2 fruit fly cellular contexts compared by ENCODE assay signal in the genomic region with DNA sequence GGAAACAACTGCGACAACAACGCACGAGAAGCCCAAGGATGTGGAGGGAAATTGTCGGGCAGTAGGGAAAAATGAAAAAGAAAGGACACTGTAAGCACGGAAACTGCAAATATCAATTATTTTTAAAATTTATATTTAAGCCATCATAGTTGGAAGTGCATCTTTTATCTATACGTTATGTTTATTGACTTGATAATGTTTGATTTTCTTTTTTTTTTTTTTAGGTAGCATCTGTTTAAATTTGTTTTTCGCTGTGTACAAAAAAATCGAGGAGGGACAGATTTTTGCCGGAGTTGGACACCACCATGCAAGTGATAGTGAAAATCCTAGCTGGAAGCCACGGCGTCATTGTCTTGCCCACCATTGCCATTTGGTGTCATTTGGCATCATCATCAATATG.
TF ChIP-seq lines count a peak whose summit lies in the region.

No protein-coding gene starts in this region.

- no peak for TF ChIP-seq CTCF in whole organism, embryonic (GFP tag; optimal IDR thresholded peaks at IDR 0.05; lab: Kevin White, UChicago)

TF ChIP-seq in whole organism, embryonic, 481 proteins besides CTCF, POLR2A, EP300 and RAD21 (continues in another document):
- no peak for TF ChIP-seq bbx (GFP tag; IDR thresholded peaks at IDR 0.05; lab: Robert Waterston, UW; ENCODE audit: partially characterized antibody)
- no peak for TF ChIP-seq Lim3 (GFP tag; IDR thresholded peaks at IDR 0.05; lab: Robert Waterston, UW)
- TF ChIP-seq CG14860 (GFP tag; IDR thresholded peaks at IDR 0.05; lab: Robert Waterston, UW; ENCODE audit: partially characterized antibody): no peak
- no peak for TF ChIP-seq danr (GFP tag; IDR thresholded peaks at IDR 0.05; lab: Robert Waterston, UW)
- no peak for TF ChIP-seq Hey (tag; optimal IDR thresholded peaks at IDR 0.05; lab: Kevin White, UChicago)
- TF ChIP-seq Pdp1 (GFP tag; optimal IDR thresholded peaks at IDR 0.05; lab: Kevin White, UChicago): no peak
- TF ChIP-seq knrl (GFP tag; IDR thresholded peaks at IDR 0.05; lab: Robert Waterston, UW; ENCODE audit: partially characterized antibody): no peak
- no peak for TF ChIP-seq CG17361 (GFP tag; IDR thresholded peaks at IDR 0.05; lab: Robert Waterston, UW)
- no peak for TF ChIP-seq MESR4 (GFP tag; optimal IDR thresholded peaks at IDR 0.05; lab: Kevin White, UChicago)
- TF ChIP-seq pfk (GFP tag; optimal IDR thresholded peaks at IDR 0.05; lab: Kevin White, UChicago): no peak
- TF ChIP-seq CoRest (tag; optimal IDR thresholded peaks at IDR 0.05; lab: Kevin White, UChicago): no peak
- no peak for TF ChIP-seq Oaz (GFP tag; IDR thresholded peaks at IDR 0.05; lab: Robert Waterston, UW)
- TF ChIP-seq CG12155 (GFP tag; optimal IDR thresholded peaks at IDR 0.05; lab: Kevin White, UChicago): no peak
- no peak for TF ChIP-seq CG2889 (GFP tag; IDR thresholded peaks at IDR 0.05; lab: Robert Waterston, UW)
- no peak for TF ChIP-seq CG9215 (GFP tag; IDR thresholded peaks at IDR 0.05; lab: Robert Waterston, UW)
- no peak for TF ChIP-seq vfl (GFP tag; optimal IDR thresholded peaks at IDR 0.05; lab: Kevin White, UChicago)
- no peak for TF ChIP-seq Eip74EF (GFP tag; optimal IDR thresholded peaks at IDR 0.05; lab: Kevin White, UChicago)
- TF ChIP-seq kah (GFP tag; optimal IDR thresholded peaks at IDR 0.05; lab: Kevin White, UChicago): no peak
- TF ChIP-seq inv (GFP tag; IDR thresholded peaks at IDR 0.05; lab: Robert Waterston, UW; ENCODE audit: partially characterized antibody): no peak
- peak; percentile 14 for TF ChIP-seq Meics (GFP tag; optimal IDR thresholded peaks at IDR 0.05; lab: Kevin White, UChicago)
- TF ChIP-seq ham (GFP tag; IDR thresholded peaks at IDR 0.05; lab: Robert Waterston, UW): no peak
- no peak for TF ChIP-seq Xbp1 (GFP tag; optimal IDR thresholded peaks at IDR 0.05; lab: Kevin White, UChicago)
- TF ChIP-seq NC2β (GFP tag; optimal IDR thresholded peaks at IDR 0.05; lab: Kevin White, UChicago): no peak
- no peak for TF ChIP-seq Ptx1 (GFP tag; IDR thresholded peaks at IDR 0.05; lab: Robert Waterston, UW)
- TF ChIP-seq Hand (GFP tag; optimal IDR thresholded peaks at IDR 0.05; lab: Kevin White, UChicago): no peak
- TF ChIP-seq CG6654 (GFP tag; optimal IDR thresholded peaks at IDR 0.05; lab: Kevin White, UChicago): no peak
- no peak for TF ChIP-seq phol (tag; optimal IDR thresholded peaks at IDR 0.05; lab: Kevin White, UChicago)
- TF ChIP-seq Dbx (GFP tag; IDR thresholded peaks at IDR 0.05; lab: Robert Waterston, UW): no peak
- no peak for TF ChIP-seq Hsf (GFP tag; optimal IDR thresholded peaks at IDR 0.05; lab: Kevin White, UChicago)
- TF ChIP-seq CG2120 (GFP tag; optimal IDR thresholded peaks at IDR 0.05; lab: Kevin White, UChicago): peak; percentile 58
- TF ChIP-seq Ssrp (tag; optimal IDR thresholded peaks at IDR 0.05; lab: Kevin White, UChicago): no peak
- TF ChIP-seq maf-S (GFP tag; optimal IDR thresholded peaks at IDR 0.05; lab: Kevin White, UChicago): no peak
- no peak for TF ChIP-seq CG7357 (GFP tag; IDR thresholded peaks at IDR 0.05; lab: Robert Waterston, UW)
- TF ChIP-seq CG4424 (GFP tag; optimal IDR thresholded peaks at IDR 0.05; lab: Kevin White, UChicago): no peak
- TF ChIP-seq CG4360 (GFP tag; IDR thresholded peaks at IDR 0.05; lab: Robert Waterston, UW): no peak
- TF ChIP-seq mld (GFP tag; IDR thresholded peaks at IDR 0.05; lab: Robert Waterston, UW; ENCODE audit: partially characterized antibody): no peak
- no peak for TF ChIP-seq gsb (GFP tag; IDR thresholded peaks at IDR 0.05; lab: Robert Waterston, UW)
- no peak for TF ChIP-seq stwl (tag; optimal IDR thresholded peaks at IDR 0.05; lab: Kevin White, UChicago)
- no peak for TF ChIP-seq hb (GFP tag; IDR thresholded peaks at IDR 0.05; lab: Robert Waterston, UW; ENCODE audit: partially characterized antibody)
- TF ChIP-seq slbo (GFP tag; IDR thresholded peaks at IDR 0.05; lab: Robert Waterston, UW): peak; percentile 27; the same call in 1 of the 2 replicates
- TF ChIP-seq lola (GFP tag; optimal IDR thresholded peaks at IDR 0.05; lab: Kevin White, UChicago): no peak
- no peak for TF ChIP-seq Rx (GFP tag; IDR thresholded peaks at IDR 0.05; lab: Robert Waterston, UW)
- no peak for TF ChIP-seq Sox102F (GFP tag; optimal IDR thresholded peaks at IDR 0.05; lab: Kevin White, UChicago)
- TF ChIP-seq CG1602 (GFP tag; optimal IDR thresholded peaks at IDR 0.05; lab: Kevin White, UChicago): no peak
- no peak for TF ChIP-seq CG16813 (GFP tag; IDR thresholded peaks at IDR 0.05; lab: Robert Waterston, UW; ENCODE audit: partially characterized antibody)

TF ChIP-seq in whole organism, wandering third instar larva, 38 proteins besides CTCF, POLR2A, EP300 and RAD21:
- TF ChIP-seq Hnf4 (GFP tag; optimal IDR thresholded peaks at IDR 0.05; lab: Kevin White, UChicago): no peak
- TF ChIP-seq br (GFP tag; optimal IDR thresholded peaks at IDR 0.05; lab: Kevin White, UChicago): no peak
- no peak for TF ChIP-seq ey (GFP tag; optimal IDR thresholded peaks at IDR 0.05; lab: Kevin White, UChicago)
- TF ChIP-seq sv (GFP tag; optimal IDR thresholded peaks at IDR 0.05; lab: Kevin White, UChicago): peak; percentile 10
- no peak for TF ChIP-seq Myc (optimal IDR thresholded peaks at IDR 0.05; lab: Kevin White, UChicago)
- TF ChIP-seq Dfd (GFP tag; optimal IDR thresholded peaks at IDR 0.05; lab: Kevin White, UChicago): no peak
